Fruit fly (Drosophila melanogaster) whole organism, pupa: ENCODE data around the gene Theg.

Source experiments
- CG15710 ChIP-seq: fragments of 200-800 bp; sonication (Bioruptor generic); optimal IDR thresholded peaks from 2 replicates; lab custom pipeline; 2018; ENCODE audit warnings: missing biosample characterization, mild to moderate bottlenecking, missing genetic modification characterization, moderate library complexity
- CG34367 ChIP-seq: fragments of 200-800 bp; sonication (Bioruptor generic); optimal IDR thresholded peaks from 2 replicates; lab custom pipeline; 2018; ENCODE audit warnings: missing biosample characterization, mild to moderate bottlenecking, missing genetic modification characterization
- CG8159 ChIP-seq: fragments of 200-800 bp; sonication (Bioruptor generic); optimal IDR thresholded peaks from 3 replicates; lab custom pipeline; 2018; ENCODE audit warnings: missing biosample characterization, mild to moderate bottlenecking, missing genetic modification characterization, moderate library complexity
- CG9948 ChIP-seq: fragments of 200-800 bp; sonication (Bioruptor generic); optimal IDR thresholded peaks from 2 replicates; lab custom pipeline; 2018; ENCODE audit warnings: missing biosample characterization, mild to moderate bottlenecking, missing genetic modification characterization, moderate library complexity
- D1 ChIP-seq: fragments of 200-800 bp; sonication (Bioruptor generic); optimal IDR thresholded peaks from 2 replicates; lab custom pipeline; 2018; ENCODE audit warnings: missing biosample characterization, mild to moderate bottlenecking, missing genetic modification characterization, moderate library complexity
- EcR ChIP-seq: fragments of 200-800 bp; sonication (Bioruptor generic); optimal IDR thresholded peaks from 3 replicates; lab custom pipeline; 2019; ENCODE audit warnings: missing biosample characterization, missing genetic modification characterization, mild to moderate bottlenecking, moderate library complexity, missing genetic modification reagents
- Ets98B ChIP-seq: fragments of 200-800 bp; sonication (Bioruptor generic); IDR thresholded peaks from 2 replicates; pipeline ENCODE4 v1.3.6; 2022; ENCODE audit warnings: missing biosample characterization, missing genetic modification characterization
- Pif1A ChIP-seq: fragments of 200-800 bp; sonication (Bioruptor generic); optimal IDR thresholded peaks from 3 replicates; lab custom pipeline; 2016; ENCODE audit warnings: missing biosample characterization, missing genetic modification characterization
- Snoo ChIP-seq: fragments of 200-800 bp; sonication (Bioruptor generic); optimal IDR thresholded peaks from 3 replicates; lab custom pipeline; 2017; ENCODE audit warnings: missing biosample characterization, mild to moderate bottlenecking, missing genetic modification characterization, inconsistent platforms
- fd96Ca ChIP-seq: fragments of 200-800 bp; sonication (Bioruptor generic); IDR thresholded peaks from 3 replicates; pipeline ENCODE4 v1.3.6; 2022; ENCODE audit warnings: missing biosample characterization, missing genetic modification characterization
- gl ChIP-seq: fragments of 200-800 bp; sonication (Bioruptor generic); optimal IDR thresholded peaks from 2 replicates; lab custom pipeline; 2018; ENCODE audit warnings: missing biosample characterization, mild to moderate bottlenecking, missing genetic modification characterization
- rn ChIP-seq: fragments of 200-800 bp; sonication (Bioruptor generic); IDR thresholded peaks from 2 replicates; pipeline ENCODE4 v1.3.6; 2022; ENCODE audit warnings: missing biosample characterization, missing genetic modification characterization

dm6 chr3R:22046231-22046630, 31.7 kb downstream of the Theg start:
- no peak for TF ChIP-seq CG8159 (tag; lab: Kevin White, UChicago)
- TF ChIP-seq Pif1A (GFP tag; lab: Kevin White, UChicago) = no peak
- no peak for TF ChIP-seq CG9948 (tag; lab: Kevin White, UChicago)
- TF ChIP-seq Snoo = peak; percentile 0
- no peak for TF ChIP-seq D1 (tag; lab: Kevin White, UChicago)
- no peak for TF ChIP-seq rn
- no peak for TF ChIP-seq CG15710 (tag; lab: Kevin White, UChicago)
- no peak for TF ChIP-seq CG34367 (tag; lab: Kevin White, UChicago)
- TF ChIP-seq EcR (GFP tag; lab: Kevin White, UChicago) = no peak
- no peak for TF ChIP-seq gl (tag; lab: Kevin White, UChicago)
- TF ChIP-seq fd96Ca = 0 out of 3 replicates have a peak, but pooled peaks have one; percentile 11
- no peak for TF ChIP-seq Ets98B
